Worm (Caenorhabditis elegans) whole organism, L4/young adult: ENCODE measurements around the gene F59E12.15.

Source experiments
- W03F9.2 ChIP-seq: fragments of 150-350 bp; optimal IDR thresholded peaks from 2 replicates; lab custom pipeline; 2014; ENCODE audit warnings: missing biosample characterization, missing genetic modification characterization
- dao-5 ChIP-seq: sonication (generic microtip); optimal IDR thresholded peaks from 2 replicates; lab custom pipeline; 2016; ENCODE audit warnings: missing genotype, missing genetic modification characterization, moderate library complexity, missing compliant biosample characterization
- him-1 ChIP-seq: sonication (generic microtip); optimal IDR thresholded peaks from 2 replicates; lab custom pipeline; 2016; ENCODE audit warnings: missing genotype, missing genetic modification reagents, missing genetic modification characterization, missing compliant biosample characterization

Gene F59E12.15

DNA sequence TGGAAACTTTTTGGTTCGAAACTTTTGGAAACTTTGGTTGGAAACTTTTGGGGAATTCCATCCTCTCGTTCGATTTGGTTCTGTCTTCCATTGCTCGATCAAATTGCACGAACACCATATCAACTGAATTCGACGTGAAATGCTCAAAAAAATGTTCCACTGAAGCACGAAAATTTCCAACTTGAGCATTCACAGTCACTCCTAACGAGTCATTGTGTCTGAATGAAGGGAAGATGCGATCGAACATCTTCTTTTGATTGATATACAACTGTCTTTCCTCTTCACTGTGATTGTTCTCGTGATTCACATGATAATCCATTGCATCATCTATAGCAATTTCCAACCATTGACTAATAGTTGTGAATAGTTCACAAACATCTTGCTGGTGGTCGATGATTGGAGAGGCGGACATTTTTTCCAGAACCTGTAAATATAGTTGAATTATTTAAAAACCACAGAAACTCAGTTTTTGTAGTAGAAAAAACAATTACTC is at the start of gene F59E12.15:
TSS of gene F59E12.15 (minus strand) at position 51 of the 493 bp plus-strand sequence.
- no peak for TF ChIP-seq W03F9.2 (tag; lab: Kevin White, UChicago)
- TF ChIP-seq dao-5 = no peak
- TF ChIP-seq him-1 (tag; lab: Kevin White, UChicago) = no peak

DNA sequence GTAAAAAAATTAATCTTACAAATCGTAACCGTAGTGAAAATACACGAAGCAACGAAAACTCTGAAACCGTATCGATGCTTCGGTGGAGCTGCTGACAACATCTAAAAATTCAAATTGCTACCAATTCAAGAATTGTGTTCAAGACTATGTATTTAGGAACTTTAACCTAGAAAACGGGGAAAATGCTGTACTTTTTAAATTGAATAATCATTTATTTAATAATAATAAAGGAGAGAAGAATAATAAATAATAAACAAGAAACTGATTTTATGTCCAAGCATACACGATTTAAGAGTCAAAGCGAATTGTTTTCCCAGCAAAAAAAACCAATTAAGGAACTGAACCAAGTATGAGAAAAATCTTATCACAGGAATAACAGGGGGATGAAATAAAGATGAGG is 41.4 kb upstream of the F59E12.15 start, which contains the start of gene C25H3.17:
TSS of gene C25H3.17 (minus strand) at position 101 of the 400 bp plus-strand sequence.
- no peak for TF ChIP-seq him-1 (tag; lab: Kevin White, UChicago)
- TF ChIP-seq dao-5 = no peak
- no peak for TF ChIP-seq W03F9.2 (tag; lab: Kevin White, UChicago)

ce11 chrII:5668830-5669229 is 40.7 kb upstream of the F59E12.15 start, which contains the start of gene C25H3.7:
C25H3.7 (minus strand) TSS chrII:5668930.
- TF ChIP-seq dao-5 = no peak
- TF ChIP-seq W03F9.2 (tag; lab: Kevin White, UChicago) = no peak
- TF ChIP-seq him-1 (tag; lab: Kevin White, UChicago) = no peak

ce11 chrII:5667540-5667939 is 39.4 kb upstream of the F59E12.15 start:
- TF ChIP-seq him-1 (tag; lab: Kevin White, UChicago) (no peak), dao-5 (no peak), W03F9.2 (tag; lab: Kevin White, UChicago) (no peak)

ce11 chrII:5665991-5666390 is 37.8 kb upstream of the F59E12.15 start, which contains the start of gene C25H3.16:
C25H3.16 (plus strand) TSS chrII:5666291.
- TF ChIP-seq dao-5 = no peak
- no peak for TF ChIP-seq W03F9.2 (tag; lab: Kevin White, UChicago)
- TF ChIP-seq him-1 (tag; lab: Kevin White, UChicago) = no peak

ce11 chrII:5665029-5665428 is 36.9 kb upstream of the F59E12.15 start, which contains the start of gene C25H3.15:
C25H3.15 (plus strand) TSS chrII:5665329.
- TF ChIP-seq W03F9.2 (tag; lab: Kevin White, UChicago) (no peak), dao-5 (no peak), him-1 (tag; lab: Kevin White, UChicago) (no peak)

ce11 chrII:5663180-5663791 is 35.1 kb upstream of the F59E12.15 start:
- no peak for TF ChIP-seq dao-5
- TF ChIP-seq him-1 (tag; lab: Kevin White, UChicago) = no peak
- no peak for TF ChIP-seq W03F9.2 (tag; lab: Kevin White, UChicago)

DNA sequence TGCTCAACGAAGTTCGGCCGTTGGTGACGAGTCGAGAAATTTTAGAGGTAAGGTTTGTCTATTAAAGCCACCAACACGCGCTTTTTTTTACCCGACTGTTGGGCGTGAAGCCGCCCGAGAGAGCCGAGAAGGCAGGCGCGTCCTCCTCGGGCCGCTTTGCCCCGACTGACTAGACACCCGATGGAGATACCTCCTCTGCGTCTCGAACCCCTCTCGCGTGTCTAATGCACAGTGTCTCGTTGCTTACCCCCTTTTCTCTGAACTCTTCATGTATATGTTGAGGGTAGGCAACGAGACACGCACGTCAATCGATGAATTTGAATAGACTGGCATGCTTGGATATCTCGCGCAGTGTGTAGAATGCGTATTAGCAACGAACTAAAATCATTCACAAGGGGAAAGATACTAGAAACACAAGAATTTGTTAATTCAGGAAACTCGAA is 33.6 kb upstream of the F59E12.15 start:
- peak; percentile 84 for TF ChIP-seq him-1 (tag; lab: Kevin White, UChicago)
- TF ChIP-seq W03F9.2 (tag; lab: Kevin White, UChicago) = no peak
- TF ChIP-seq dao-5 = peak; percentile 69

DNA sequence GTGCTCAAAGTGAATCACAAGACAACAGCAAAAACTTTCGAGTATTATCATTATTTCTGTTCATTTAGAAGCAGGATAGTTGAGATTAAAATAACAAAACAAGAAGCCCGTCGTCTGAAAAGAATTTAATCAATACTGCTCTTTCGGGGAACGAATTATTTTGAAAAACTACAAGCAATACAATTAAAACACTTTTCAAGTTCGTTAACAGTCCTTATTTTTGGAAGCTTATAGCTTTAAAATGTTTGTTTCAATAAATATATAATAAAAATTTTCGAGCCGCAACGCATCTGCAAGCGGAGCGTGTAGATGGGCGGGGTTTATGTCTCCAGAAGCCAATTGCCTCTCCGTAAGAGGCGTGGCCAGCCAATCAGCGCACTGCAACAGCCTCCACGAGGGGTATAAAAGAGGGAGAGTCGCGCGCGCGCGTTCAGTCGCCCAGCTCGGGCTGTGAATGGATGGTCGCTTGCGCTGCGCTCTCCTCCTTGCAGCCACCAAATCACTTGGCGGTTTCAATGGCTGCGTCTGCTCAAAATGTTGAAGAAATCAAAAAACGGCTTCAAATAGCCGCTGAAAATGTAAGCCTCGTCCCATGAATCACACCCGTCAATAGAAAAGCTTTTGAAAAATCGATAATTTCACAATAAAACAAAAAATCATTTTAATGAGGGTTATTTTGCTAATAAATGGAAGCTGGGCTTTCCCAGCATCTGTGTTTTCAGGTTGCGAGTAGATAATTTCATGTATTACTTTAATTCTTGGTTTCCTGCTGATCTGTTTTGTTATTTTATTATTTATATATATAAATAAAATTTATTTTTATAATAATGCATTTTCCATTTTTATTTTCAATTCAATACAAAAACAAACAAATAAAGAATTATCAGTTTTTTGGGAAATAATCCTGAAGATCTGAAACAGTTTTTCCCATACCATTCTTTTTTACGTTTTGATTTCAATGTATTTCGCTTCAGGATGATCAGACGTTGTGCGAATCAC is 32.9 kb upstream of the F59E12.15 start, which contains the start of the genes ift-43 and mdt-26:
TSS of gene ift-43 (minus strand) at position 51 of the 999 bp plus-strand sequence.
TSS of gene mdt-26 (plus strand) at position 446 of the 999 bp plus-strand sequence.
- TF ChIP-seq W03F9.2 (tag; lab: Kevin White, UChicago) = peak; percentile 33
- peak; percentile 73 for TF ChIP-seq him-1 (tag; lab: Kevin White, UChicago)
- TF ChIP-seq dao-5 = no peak

ce11 chrII:5660155-5660554 is 32.0 kb upstream of the F59E12.15 start:
- TF ChIP-seq dao-5 (no peak), him-1 (tag; lab: Kevin White, UChicago) (no peak), W03F9.2 (tag; lab: Kevin White, UChicago) (no peak)

DNA sequence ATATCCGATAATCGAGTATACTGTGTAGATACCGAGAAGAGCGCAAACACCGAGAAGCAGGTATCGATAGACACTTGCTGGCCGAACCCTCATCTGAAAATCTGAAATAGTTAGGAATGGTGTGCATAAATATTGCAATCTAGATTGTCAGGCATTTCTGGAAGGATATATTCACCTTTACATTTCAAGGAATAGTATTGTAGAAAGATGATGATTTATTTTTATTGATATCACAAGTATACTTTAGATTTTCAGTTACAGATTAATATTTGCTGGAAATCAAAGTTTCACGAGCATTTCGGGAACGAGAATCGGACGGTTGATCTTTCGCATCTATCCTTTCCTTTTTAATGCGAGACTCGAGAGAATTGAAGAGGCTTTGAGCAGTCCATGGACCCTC is 31.5 kb upstream of the F59E12.15 start, which contains the start of gene fut-3:
TSS of gene fut-3 (minus strand) at position 101 of the 400 bp plus-strand sequence.
- no peak for TF ChIP-seq dao-5
- TF ChIP-seq him-1 (tag; lab: Kevin White, UChicago) = no peak
- no peak for TF ChIP-seq W03F9.2 (tag; lab: Kevin White, UChicago)

- TF ChIP-seq him-1 (tag; lab: Kevin White, UChicago) (no peak), W03F9.2 (tag; lab: Kevin White, UChicago) (no peak), dao-5 (no peak)
Measured at ce11 chrII:5654215-5654614, 26.0 kb upstream of the F59E12.15 start, which contains the start of gene F59E12.1. F59E12.1 (plus strand) TSS chrII:5654515.

DNA sequence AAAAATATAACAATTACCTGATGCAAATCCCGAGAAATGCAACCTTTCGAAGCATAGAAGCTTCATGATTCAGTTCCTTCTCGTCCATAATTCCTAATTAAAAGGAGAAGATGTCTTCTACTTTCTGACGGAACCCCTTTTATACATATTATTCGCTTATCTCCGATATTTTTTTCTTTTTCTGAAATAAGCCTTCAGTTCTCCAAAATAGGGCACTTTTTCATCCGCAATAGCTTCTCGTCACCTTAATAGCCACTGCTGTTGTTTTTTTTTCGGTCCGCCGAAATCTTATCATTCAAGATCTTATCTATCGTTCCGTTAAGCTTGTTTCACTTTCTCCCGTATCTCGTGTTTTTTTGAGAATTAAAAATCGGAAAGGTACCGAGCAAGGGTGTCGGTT is 24.2 kb upstream of the F59E12.15 start, which contains the start of gene bli-2:
TSS of gene bli-2 (minus strand) at position 101 of the 400 bp plus-strand sequence.
- TF ChIP-seq W03F9.2 (tag; lab: Kevin White, UChicago) (no peak), him-1 (tag; lab: Kevin White, UChicago) (no peak), dao-5 (no peak)
